Fruit fly (Drosophila melanogaster) whole organism, adult: ENCODE measurements around the gene bbx.

Source experiments
- CG11617 ChIP-seq: fragments of 200-800 bp; sonication (Bioruptor generic); optimal IDR thresholded peaks from 2 replicates; lab custom pipeline; 2017; ENCODE audit warnings: mild to moderate bottlenecking, missing biosample characterization, missing genetic modification reagents, missing genetic modification characterization
- CG12768 ChIP-seq: fragments of 200-800 bp; sonication (Bioruptor generic); optimal IDR thresholded peaks from 2 replicates; lab custom pipeline; 2017; ENCODE audit warnings: missing biosample characterization, missing genetic modification characterization, mild to moderate bottlenecking, moderate library complexity, missing genetic modification reagents
- CG14711 ChIP-seq: fragments of 200-800 bp; sonication (Bioruptor generic); optimal IDR thresholded peaks from 2 replicates; lab custom pipeline; 2018; ENCODE audit warnings: missing biosample characterization, mild to moderate bottlenecking, missing genetic modification characterization, moderate library complexity
- CG1620 ChIP-seq: fragments of 200-800 bp; sonication (Bioruptor generic); optimal IDR thresholded peaks from 2 replicates; lab custom pipeline; 2016; ENCODE audit warnings: missing biosample characterization, missing genetic modification characterization
- CG33017 ChIP-seq: fragments of 200-800 bp; sonication (Bioruptor generic); optimal IDR thresholded peaks from 2 replicates; lab custom pipeline; 2018; ENCODE audit warnings: missing biosample characterization, mild to moderate bottlenecking, missing genetic modification characterization, moderate library complexity
- CG5204 ChIP-seq: fragments of 200-800 bp; sonication (Bioruptor generic); optimal IDR thresholded peaks from 2 replicates; lab custom pipeline; 2016; ENCODE audit warnings: missing biosample characterization, missing genetic modification characterization
- CG7045 ChIP-seq: fragments of 200-800 bp; sonication (Bioruptor generic); optimal IDR thresholded peaks from 2 replicates; lab custom pipeline; 2017; ENCODE audit warnings: missing biosample characterization, mild to moderate bottlenecking, missing genetic modification characterization
- CG7101 ChIP-seq: fragments of 200-800 bp; sonication (Bioruptor generic); optimal IDR thresholded peaks from 2 replicates; lab custom pipeline; 2018; ENCODE audit warnings: missing biosample characterization, mild to moderate bottlenecking, missing genetic modification characterization, moderate library complexity
- Clk ChIP-seq: fragments of 200-800 bp; sonication (Bioruptor generic); optimal IDR thresholded peaks from 2 replicates; lab custom pipeline; 2017; ENCODE audit warnings: missing biosample characterization, missing genetic modification characterization
- Crg-1 ChIP-seq: fragments of 200-800 bp; sonication (Bioruptor generic); optimal IDR thresholded peaks from 2 replicates; lab custom pipeline; 2016; ENCODE audit warnings: missing biosample characterization, missing genetic modification characterization
- Hr96 ChIP-seq: fragments of 200-800 bp; sonication (Bioruptor generic); optimal IDR thresholded peaks from 2 replicates; lab custom pipeline; 2016; ENCODE audit warnings: missing biosample characterization, missing genetic modification characterization
- Mnt ChIP-seq: fragments of 200-800 bp; sonication (Bioruptor generic); optimal IDR thresholded peaks from 2 replicates; lab custom pipeline; 2016; ENCODE audit warnings: missing biosample characterization, mild to moderate bottlenecking, missing genetic modification characterization
- bab1 ChIP-seq: fragments of 200-800 bp; sonication (Bioruptor generic); optimal IDR thresholded peaks from 3 replicates; lab custom pipeline; 2019; ENCODE audit warnings: missing biosample characterization, mild to moderate bottlenecking, missing genetic modification characterization, moderate library complexity
- cic ChIP-seq: fragments of 200-800 bp; sonication (Bioruptor generic); optimal IDR thresholded peaks from 2 replicates; lab custom pipeline; 2017; ENCODE audit warnings: missing biosample characterization, mild to moderate bottlenecking, missing genetic modification characterization, moderate library complexity
- cnc ChIP-seq, 2 experiments: fragments of >200 bp; optimal IDR thresholded peaks; 2 replicates each; lab custom pipeline; 2017
- kay ChIP-seq: fragments of 200-800 bp; sonication (Bioruptor generic); peaks from one replicate; lab custom pipeline; 2016; ENCODE audit warnings: missing biosample characterization, missing genetic modification characterization, borderline replicate concordance
- ovo ChIP-seq: fragments of 200-800 bp; sonication (Bioruptor generic); optimal IDR thresholded peaks from 2 replicates; lab custom pipeline; 2016; ENCODE audit warnings: missing biosample characterization, missing genetic modification characterization
- pad ChIP-seq: fragments of 200-800 bp; sonication (Bioruptor generic); optimal IDR thresholded peaks from 3 replicates; lab custom pipeline; 2017; ENCODE audit warnings: missing biosample characterization, missing genetic modification characterization, mild to moderate bottlenecking, moderate library complexity, missing genetic modification reagents
- tj ChIP-seq: fragments of 200-800 bp; sonication (Bioruptor generic); optimal IDR thresholded peaks from 3 replicates; lab custom pipeline; 2017; ENCODE audit warnings: missing biosample characterization, mild to moderate bottlenecking, missing genetic modification characterization, moderate library complexity
- toe ChIP-seq: fragments of 200-800 bp; sonication (Bioruptor generic); optimal IDR thresholded peaks from 2 replicates; lab custom pipeline; 2016; ENCODE audit warnings: missing biosample characterization, missing genetic modification characterization

The bbx gene

dm6 chrX:21368410-21368918, 5.6 kb downstream of the bbx start:
- TF ChIP-seq bab1 (GFP tag; lab: Kevin White, UChicago) = no peak
- no peak for TF ChIP-seq toe (GFP tag; lab: Kevin White, UChicago)
- TF ChIP-seq CG1620 = peak; percentile 21
- no peak for TF ChIP-seq CG7045 (GFP tag; lab: Kevin White, UChicago)
- TF ChIP-seq CG33017 (tag; lab: Kevin White, UChicago) = no peak
- no peak for TF ChIP-seq cnc (optimal IDR thresholded peaks at IDR 0.05; lab: Kevin White, UChicago)
- TF ChIP-seq CG5204 (GFP tag; lab: Kevin White, UChicago) = no peak
- peak; percentile 69 for TF ChIP-seq cic (GFP tag; lab: Kevin White, UChicago)
- TF ChIP-seq tj = peak; percentile 93
- TF ChIP-seq Mnt (GFP tag; lab: Kevin White, UChicago) = peak; percentile 73
- TF ChIP-seq Clk (GFP tag; lab: Kevin White, UChicago) = no peak
- peak; percentile 3 for TF ChIP-seq pad (GFP tag; lab: Kevin White, UChicago)
- no peak for TF ChIP-seq CG12768 (GFP tag; lab: Kevin White, UChicago)
- peak; percentile 78 for TF ChIP-seq CG14711
- TF ChIP-seq Crg-1 = no peak
- TF ChIP-seq kay = no peak
- no peak for TF ChIP-seq Hr96 (GFP tag; lab: Kevin White, UChicago)
- peak; percentile 94 for TF ChIP-seq ovo (GFP tag; lab: Kevin White, UChicago)
- TF ChIP-seq CG11617 (GFP tag; lab: Kevin White, UChicago) = no peak
- TF ChIP-seq CG7101 (tag; lab: Kevin White, UChicago) = peak; percentile 20

- peak; percentile 30 for TF ChIP-seq tj
- TF ChIP-seq CG5204 (GFP tag; lab: Kevin White, UChicago) = peak; percentile 5
- TF ChIP-seq CG7101 (tag; lab: Kevin White, UChicago) = peak; percentile 14
- TF ChIP-seq CG33017 (tag; lab: Kevin White, UChicago) = no peak
- no peak for TF ChIP-seq kay
- TF ChIP-seq CG12768 (GFP tag; lab: Kevin White, UChicago) = peak; percentile 24
- TF ChIP-seq ovo (GFP tag; lab: Kevin White, UChicago) = peak; percentile 6
- peak; percentile 21 for TF ChIP-seq Mnt (GFP tag; lab: Kevin White, UChicago)
- peak; percentile 27 for TF ChIP-seq CG1620
These were observed 6.5 kb downstream of the bbx start for dm6 chrX:21369149-21369988.

dm6 chrX:21373659-21374426, 11.0 kb downstream of the bbx start, which contains the start of gene slgA:
TSS of gene slgA (plus strand) at chrX:21374002.
- peak; percentile 17 for TF ChIP-seq toe (GFP tag; lab: Kevin White, UChicago)
- TF ChIP-seq CG14711 = peak; percentile 52
- TF ChIP-seq CG12768 (GFP tag; lab: Kevin White, UChicago) = peak; percentile 36
- peak; percentile 72 for TF ChIP-seq Crg-1
- no peak for TF ChIP-seq CG33017 (tag; lab: Kevin White, UChicago)
- peak; percentile 77 for TF ChIP-seq Hr96 (GFP tag; lab: Kevin White, UChicago)
- TF ChIP-seq Mnt (GFP tag; lab: Kevin White, UChicago) = peak; percentile 83
- peak; percentile 40 for TF ChIP-seq Clk (GFP tag; lab: Kevin White, UChicago)
- no peak for TF ChIP-seq CG11617 (GFP tag; lab: Kevin White, UChicago)
- TF ChIP-seq tj = no peak
- TF ChIP-seq cic (GFP tag; lab: Kevin White, UChicago) = peak; percentile 44
- peak; percentile 83 for TF ChIP-seq CG1620
- peak; percentile 84 for TF ChIP-seq pad (GFP tag; lab: Kevin White, UChicago)
- TF ChIP-seq CG7045 (GFP tag; lab: Kevin White, UChicago) = no peak
- TF ChIP-seq ovo (GFP tag; lab: Kevin White, UChicago) = peak; percentile 55
- TF ChIP-seq kay = peak; percentile 51
- peak; percentile 8 for TF ChIP-seq CG5204 (GFP tag; lab: Kevin White, UChicago)
- TF ChIP-seq CG7101 (tag; lab: Kevin White, UChicago) = peak; percentile 73
- no peak for TF ChIP-seq cnc (optimal IDR thresholded peaks at IDR 0.05; lab: Kevin White, UChicago)
- TF ChIP-seq bab1 (GFP tag; lab: Kevin White, UChicago) = no peak

- TF ChIP-seq toe (GFP tag; lab: Kevin White, UChicago) (no peak), kay (no peak), Crg-1 (peak; percentile 1), Hr96 (GFP tag; lab: Kevin White, UChicago) (no peak), cnc (optimal IDR thresholded peaks at IDR 0.05; lab: Kevin White, UChicago) (no peak), CG12768 (GFP tag; lab: Kevin White, UChicago) (no peak), CG5204 (GFP tag; lab: Kevin White, UChicago) (no peak), CG7101 (tag; lab: Kevin White, UChicago) (peak; percentile 35), CG7045 (GFP tag; lab: Kevin White, UChicago) (no peak), CG11617 (GFP tag; lab: Kevin White, UChicago) (no peak), Mnt (GFP tag; lab: Kevin White, UChicago) (peak; percentile 17), Clk (GFP tag; lab: Kevin White, UChicago) (no peak), CG33017 (tag; lab: Kevin White, UChicago) (peak; percentile 26), pad (GFP tag; lab: Kevin White, UChicago) (no peak), CG1620 (no peak), tj (peak; percentile 16), CG14711 (peak; percentile 55), ovo (GFP tag; lab: Kevin White, UChicago) (no peak), bab1 (GFP tag; lab: Kevin White, UChicago) (peak; percentile 84), cic (GFP tag; lab: Kevin White, UChicago) (no peak)
These were observed 12.8 kb downstream of the bbx start for dm6 chrX:21375595-21376047.
